Fruit fly (Drosophila melanogaster) whole organism, embryonic: ENCODE results near the gene ND-24L.

Experiments used
- Ada2b ChIP-seq: fragments of 200-800 bp; sonication (Bioruptor generic); IDR thresholded peaks from 2 replicates; pipeline ENCODE4 v1.3.6; 2022; ENCODE audit warnings: missing biosample characterization, missing genetic modification characterization
- Antp ChIP-seq: fragments of 200-800 bp; sonication (Bioruptor generic); optimal IDR thresholded peaks from 3 replicates; lab custom pipeline; 2016; ENCODE audit warnings: missing biosample characterization, missing genetic modification characterization
- Awh ChIP-seq: fragments of 200-800 bp; sonication (Bioruptor generic); IDR thresholded peaks from 2 replicates; pipeline ENCODE4, ENCODE4 v1.3.6; 2022; ENCODE audit warnings: missing biosample characterization, missing genetic modification characterization
- B-H2 ChIP-seq: fragments of 200-800 bp; sonication (Bioruptor generic); optimal IDR thresholded peaks from 2 replicates; lab custom pipeline; 2018; ENCODE audit warnings: missing biosample characterization, mild to moderate bottlenecking, missing genetic modification characterization
- CG10543 ChIP-seq: fragments of 200-800 bp; sonication (Bioruptor generic); optimal IDR thresholded peaks from 3 replicates; lab custom pipeline; 2017; ENCODE audit warnings: missing biosample characterization, mild to moderate bottlenecking, missing genetic modification characterization, moderate library complexity
- CG11398 ChIP-seq: fragments of 200-800 bp; sonication (Bioruptor generic); optimal IDR thresholded peaks from 2 replicates; lab custom pipeline; 2016; ENCODE audit warnings: missing biosample characterization, missing genetic modification characterization
- CG11456 ChIP-seq: fragments of 200-800 bp; sonication (Bioruptor generic); IDR thresholded peaks from 3 replicates; pipeline ENCODE4 v1.3.6; 2022; ENCODE audit warnings: missing biosample characterization, missing genetic modification characterization
- CG11695 ChIP-seq: fragments of 200-800 bp; sonication (Bioruptor generic); IDR thresholded peaks from 3 replicates; pipeline ENCODE4 v1.3.6; 2022; ENCODE audit warnings: missing biosample characterization, missing genetic modification characterization
- CG13123 ChIP-seq: fragments of 200-800 bp; sonication (Bioruptor generic); optimal IDR thresholded peaks from 2 replicates; lab custom pipeline; 2016; ENCODE audit warnings: missing biosample characterization, missing genetic modification characterization
- CG13424 ChIP-seq: fragments of 200-800 bp; sonication (Bioruptor generic); optimal IDR thresholded peaks from 2 replicates; lab custom pipeline; 2019; ENCODE audit warnings: missing biosample characterization, mild to moderate bottlenecking, missing genetic modification characterization, moderate library complexity
- CG14050 ChIP-seq: fragments of 200-800 bp; sonication (Bioruptor generic); IDR thresholded peaks from 3 replicates; pipeline ENCODE4 v1.3.6; 2022; ENCODE audit warnings: missing biosample characterization, missing genetic modification characterization
- CG15011 ChIP-seq: fragments of 200-800 bp; sonication (Bioruptor generic); optimal IDR thresholded peaks from 3 replicates; lab custom pipeline; 2018; ENCODE audit warnings: missing biosample characterization, mild to moderate bottlenecking, missing genetic modification characterization
- CG1603 ChIP-seq: fragments of 200-800 bp; sonication (Bioruptor generic); optimal IDR thresholded peaks from 2 replicates; lab custom pipeline; 2019; ENCODE audit warnings: missing biosample characterization, mild to moderate bottlenecking, missing genetic modification characterization, moderate library complexity
- CG1647 ChIP-seq: fragments of 200-800 bp; sonication (Bioruptor generic); optimal IDR thresholded peaks from 3 replicates; lab custom pipeline; 2016; ENCODE audit warnings: missing biosample characterization, missing genetic modification characterization
- CG2199 ChIP-seq: fragments of 200-800 bp; sonication (Bioruptor generic); IDR thresholded peaks from 3 replicates; pipeline ENCODE4 v1.3.6; 2022; ENCODE audit warnings: missing biosample characterization, missing genetic modification characterization
- CG2202 ChIP-seq: fragments of 200-800 bp; sonication (Bioruptor generic); optimal IDR thresholded peaks from 2 replicates; lab custom pipeline; 2018; ENCODE audit warnings: missing biosample characterization, mild to moderate bottlenecking, missing genetic modification characterization
- CG30020 ChIP-seq: fragments of 200-800 bp; optimal IDR thresholded peaks from 2 replicates; lab custom pipeline; 2019; ENCODE audit warnings: missing biosample characterization, mild to moderate bottlenecking, missing genetic modification characterization, moderate library complexity
- CG31224 ChIP-seq: fragments of 200-800 bp; sonication (Bioruptor generic); IDR thresholded peaks from 2 replicates; pipeline ENCODE4 v1.3.6; 2022; ENCODE audit warnings: missing biosample characterization, missing genetic modification characterization
- CG3847 ChIP-seq: fragments of 200-800 bp; sonication (Bioruptor generic); IDR thresholded peaks from 2 replicates; pipeline ENCODE4 v1.3.6; 2022; ENCODE audit warnings: missing biosample characterization, missing genetic modification characterization
- CG4282 ChIP-seq: fragments of 200-800 bp; sonication (Bioruptor generic); optimal IDR thresholded peaks from 2 replicates; lab custom pipeline; 2016; ENCODE audit warnings: missing biosample characterization, missing genetic modification characterization
- CG4617 ChIP-seq: fragments of 200-800 bp; sonication (Bioruptor generic); optimal IDR thresholded peaks from 3 replicates; lab custom pipeline; 2016; ENCODE audit warnings: missing biosample characterization, missing genetic modification characterization, borderline replicate concordance
- CG6175 ChIP-seq: fragments of 200-800 bp; sonication (Bioruptor generic); IDR thresholded peaks from 3 replicates; pipeline ENCODE4 v1.3.6; 2022; ENCODE audit warnings: missing biosample characterization, missing genetic modification characterization
- CG8290 ChIP-seq, 3 experiments: fragments of 200-800 bp; sonication (Bioruptor generic); optimal IDR thresholded peaks; 2 replicates each; lab custom pipeline; 2016 to 2019; ENCODE audit warnings: missing biosample characterization in 3 of 3, missing genetic modification characterization in 3 of 3, mild to moderate bottlenecking in 2 of 3, moderate library complexity in 1 of 3
- CG8944 ChIP-seq: fragments of 200-800 bp; sonication (Bioruptor generic); optimal IDR thresholded peaks from 3 replicates; lab custom pipeline; 2016; ENCODE audit warnings: missing biosample characterization, missing genetic modification characterization
- CTCF ChIP-seq: fragments of 200-800 bp; sonication (Bioruptor generic); optimal IDR thresholded peaks from 2 replicates; lab custom pipeline; 2017; ENCODE audit warnings: missing biosample characterization, mild to moderate bottlenecking, missing genetic modification characterization, moderate library complexity
- CoRest ChIP-seq: fragments of 200-800 bp; sonication (Bioruptor generic); optimal IDR thresholded peaks from 3 replicates; lab custom pipeline; 2018; ENCODE audit warnings: missing biosample characterization, mild to moderate bottlenecking, missing genetic modification characterization, moderate library complexity
- Doc2 ChIP-seq: fragments of 200-800 bp; sonication (Bioruptor generic); IDR thresholded peaks from 2 replicates; pipeline ENCODE4 v1.3.6; 2022; ENCODE audit warnings: missing biosample characterization, missing genetic modification characterization
- Eip74EF ChIP-seq, 2 experiments: fragments of 200-800 bp in 1 of 2; fragments of >200 bp in 1 of 2; sonication (Bioruptor generic) in 1 of 2; optimal IDR thresholded peaks; 2 replicates each; lab custom pipeline; 2017 to 2019; ENCODE audit warnings: missing biosample characterization in 2 of 2, missing genetic modification characterization in 2 of 2, mild to moderate bottlenecking in 1 of 2, moderate library complexity in 1 of 2
- Gsc ChIP-seq: fragments of 200-800 bp; sonication (Bioruptor generic); IDR thresholded peaks from 2 replicates; pipeline ENCODE4 v1.3.6; 2022; ENCODE audit warnings: missing biosample characterization, missing genetic modification characterization
- Hr78 ChIP-seq, 2 experiments: fragments of 200-800 bp in 1 of 2; fragments of >200 bp in 1 of 2; sonication (Bioruptor generic) in 1 of 2; optimal IDR thresholded peaks; 2 replicates each; lab custom pipeline; 2017 to 2019; ENCODE audit warnings: missing biosample characterization in 2 of 2, missing genetic modification characterization in 2 of 2, mild to moderate bottlenecking in 1 of 2, moderate library complexity in 1 of 2
- Mad ChIP-seq: fragments of 200-800 bp; sonication (Bioruptor generic); optimal IDR thresholded peaks from 2 replicates; lab custom pipeline; 2016; ENCODE audit warnings: missing biosample characterization, missing genetic modification characterization
- Nf-YB ChIP-seq: fragments of 200-800 bp; sonication (Bioruptor generic); optimal IDR thresholded peaks from 3 replicates; lab custom pipeline; 2019; ENCODE audit warnings: missing biosample characterization, mild to moderate bottlenecking, missing genetic modification characterization, moderate library complexity
- Optix ChIP-seq: fragments of 200-800 bp; sonication (Bioruptor generic); IDR thresholded peaks from 3 replicates; pipeline ENCODE4 v1.3.6; 2022; ENCODE audit warnings: missing biosample characterization, missing genetic modification characterization
- Sox100B ChIP-seq: fragments of 200-800 bp; sonication (Bioruptor generic); optimal IDR thresholded peaks from 3 replicates; lab custom pipeline; 2018; ENCODE audit warnings: missing biosample characterization, mild to moderate bottlenecking, missing genetic modification characterization
- bowl ChIP-seq: fragments of 200-800 bp; sonication (Bioruptor generic); IDR thresholded peaks from 2 replicates; pipeline ENCODE4 v1.3.6; 2022; ENCODE audit warnings: missing biosample characterization, missing genetic modification characterization
- croc ChIP-seq: fragments of 200-800 bp; sonication (Bioruptor generic); conservative IDR thresholded peaks from 3 replicates; pipeline ENCODE4 v1.3.6; 2022; ENCODE audit warnings: missing biosample characterization, missing genetic modification characterization
- cwo ChIP-seq: fragments of 200-800 bp; sonication (Bioruptor generic); optimal IDR thresholded peaks from 3 replicates; lab custom pipeline; 2017; ENCODE audit warnings: missing biosample characterization, missing genetic modification characterization, mild to moderate bottlenecking, moderate library complexity, missing genetic modification reagents
- dan ChIP-seq: fragments of 200-800 bp; sonication (Bioruptor generic); IDR thresholded peaks from 2 replicates; pipeline ENCODE4 v1.3.6; 2022; ENCODE audit warnings: missing biosample characterization, missing genetic modification characterization
- en ChIP-seq: fragments of 200-800 bp; sonication (Bioruptor generic); optimal IDR thresholded peaks from 2 replicates; lab custom pipeline; 2016; ENCODE audit warnings: missing biosample characterization, missing genetic modification characterization
- fru ChIP-seq: fragments of >200 bp; optimal IDR thresholded peaks from 2 replicates; lab custom pipeline; 2017
- gfzf ChIP-seq: fragments of 200-800 bp; sonication (Bioruptor generic); optimal IDR thresholded peaks from 2 replicates; lab custom pipeline; 2016; ENCODE audit warnings: missing biosample characterization, mild to moderate bottlenecking, missing genetic modification characterization, moderate library complexity
- jigr1 ChIP-seq: fragments of 200-800 bp; sonication (Bioruptor generic); IDR thresholded peaks from 3 replicates; pipeline ENCODE4 v1.3.6; 2022; ENCODE audit warnings: missing biosample characterization, missing genetic modification characterization
- lilli ChIP-seq: fragments of 200-800 bp; sonication (Bioruptor generic); optimal IDR thresholded peaks from 3 replicates; lab custom pipeline; 2016; ENCODE audit warnings: missing biosample characterization, missing genetic modification characterization
- phol ChIP-seq: fragments of 200-800 bp; sonication (Bioruptor generic); optimal IDR thresholded peaks from 3 replicates; lab custom pipeline; 2018; ENCODE audit warnings: missing biosample characterization, mild to moderate bottlenecking, missing genetic modification characterization, moderate library complexity
- pnt ChIP-seq: fragments of 200-800 bp; sonication (Bioruptor generic); optimal IDR thresholded peaks from 3 replicates; lab custom pipeline; 2016; ENCODE audit warnings: missing biosample characterization, missing genetic modification characterization
- pros ChIP-seq: fragments of 200-800 bp; sonication (Bioruptor generic); optimal IDR thresholded peaks from 3 replicates; lab custom pipeline; 2019; ENCODE audit warnings: missing biosample characterization, mild to moderate bottlenecking, missing genetic modification characterization, moderate library complexity
- ranshi ChIP-seq: fragments of 200-800 bp; sonication (Bioruptor generic); IDR thresholded peaks from 2 replicates; pipeline ENCODE4 v1.3.6; 2022; ENCODE audit warnings: missing biosample characterization, missing genetic modification characterization
- rib ChIP-seq: fragments of 200-800 bp; sonication (Bioruptor generic); IDR thresholded peaks from 2 replicates; pipeline ENCODE4 v1.3.6; 2022; ENCODE audit warnings: missing biosample characterization, missing genetic modification characterization
- sima ChIP-seq: fragments of 200-800 bp; sonication (Bioruptor generic); optimal IDR thresholded peaks from 2 replicates; lab custom pipeline; 2016; ENCODE audit warnings: missing biosample characterization, missing genetic modification characterization
- slou ChIP-seq: fragments of 200-800 bp; sonication (Bioruptor generic); optimal IDR thresholded peaks from 3 replicates; lab custom pipeline; 2016; ENCODE audit warnings: missing biosample characterization, missing genetic modification characterization
- tll ChIP-seq, 2 experiments: fragments of 200-800 bp in 1 of 2; fragments of >200 bp in 1 of 2; sonication (Bioruptor generic) in 1 of 2; optimal IDR thresholded peaks; 2 replicates each; lab custom pipeline; 2017 to 2019; ENCODE audit warnings: missing biosample characterization in 2 of 2, missing genetic modification characterization in 2 of 2, mild to moderate bottlenecking in 1 of 2, moderate library complexity in 1 of 2
- wek ChIP-seq: fragments of 200-800 bp; sonication (Bioruptor generic); optimal IDR thresholded peaks from 3 replicates; lab custom pipeline; 2018; ENCODE audit warnings: missing biosample characterization, mild to moderate bottlenecking, missing genetic modification characterization, moderate library complexity

The ND-24L gene

DNA sequence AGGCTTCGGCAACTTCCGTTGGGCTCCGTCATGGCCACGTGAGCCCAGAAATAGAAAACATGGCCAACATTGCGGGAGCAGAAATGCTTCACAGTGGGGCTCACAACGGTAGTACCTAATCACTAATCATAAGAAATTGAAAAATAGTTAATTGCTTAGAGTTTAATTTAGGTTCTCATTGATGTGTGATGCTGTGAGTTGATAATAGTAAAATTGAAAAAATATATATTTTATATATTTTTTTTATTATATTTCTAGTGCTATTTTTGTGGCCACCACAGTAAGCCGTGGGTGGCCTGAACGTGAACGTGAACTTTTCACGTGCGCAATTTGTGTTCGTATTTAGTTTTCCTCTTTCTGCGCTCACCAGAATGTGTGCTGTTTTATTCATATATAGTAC is 10.1 kb downstream of the ND-24L start (continued):
- TF ChIP-seq CG31224 (GFP tag; lab: Robert Waterston, UW): peak; percentile 40; the same call in 1 of the 2 replicates
- TF ChIP-seq bowl (GFP tag; lab: Robert Waterston, UW): no peak
- TF ChIP-seq cwo (GFP tag; lab: Kevin White, UChicago): peak; percentile 68
- no peak for TF ChIP-seq CG30020
- TF ChIP-seq CG13424: peak; percentile 32
- no peak for TF ChIP-seq CG11456
- TF ChIP-seq Gsc (GFP tag; lab: Robert Waterston, UW): no peak
- no peak for TF ChIP-seq Optix (GFP tag; lab: Robert Waterston, UW)
- no peak for TF ChIP-seq CG4617 (GFP tag; lab: Kevin White, UChicago)
- no peak for TF ChIP-seq pnt
- TF ChIP-seq dan (GFP tag; lab: Robert Waterston, UW): no peak
- TF ChIP-seq CG4282 (GFP tag; lab: Kevin White, UChicago): no peak
- TF ChIP-seq CG1603 (tag; lab: Kevin White, UChicago): no peak
- TF ChIP-seq CG2202 (tag; lab: Kevin White, UChicago): no peak
- TF ChIP-seq croc (GFP tag; lab: Robert Waterston, UW): no peak; the same call in 2 of the 3 replicates
- no peak for TF ChIP-seq CG8290 (GFP tag; optimal IDR thresholded peaks at IDR 0.05; lab: Kevin White, UChicago)
- no peak for TF ChIP-seq CG8290 (tag; optimal IDR thresholded peaks at IDR 0.05; lab: Kevin White, UChicago)
- no peak for TF ChIP-seq Mad
- no peak for TF ChIP-seq tll (GFP tag; optimal IDR thresholded peaks at IDR 0.05; lab: Kevin White, UChicago)
- peak; percentile 61; the same call in 2 of the 3 replicates for TF ChIP-seq CG11695 (GFP tag; lab: Robert Waterston, UW)
- TF ChIP-seq ranshi (GFP tag; lab: Robert Waterston, UW): no peak
- no peak for TF ChIP-seq CG8944 (GFP tag; lab: Kevin White, UChicago)
- TF ChIP-seq pros (GFP tag; lab: Kevin White, UChicago): no peak
- peak; percentile 62 for TF ChIP-seq Ada2b (GFP tag; lab: Robert Waterston, UW)
- no peak for TF ChIP-seq CG15011 (GFP tag; lab: Kevin White, UChicago)
- TF ChIP-seq wek: no peak
- TF ChIP-seq Eip74EF (GFP tag; optimal IDR thresholded peaks at IDR 0.05; lab: Kevin White, UChicago): no peak
- TF ChIP-seq CG1647: no peak
- no peak for TF ChIP-seq Doc2
- TF ChIP-seq Antp: no peak
- peak; percentile 43 for TF ChIP-seq Sox100B
- no peak for TF ChIP-seq Hr78 (GFP tag; optimal IDR thresholded peaks at IDR 0.05; lab: Kevin White, UChicago)
- TF ChIP-seq B-H2 (GFP tag; lab: Kevin White, UChicago): no peak
- peak; percentile 13 for TF ChIP-seq CG10543 (GFP tag; lab: Kevin White, UChicago)
- no peak for TF ChIP-seq lilli (GFP tag; lab: Kevin White, UChicago)
- no peak for TF ChIP-seq CG13123
- no peak for TF ChIP-seq CG2199 (GFP tag; lab: Robert Waterston, UW)
- no peak for TF ChIP-seq Awh
- no peak for TF ChIP-seq slou
- no peak for TF ChIP-seq CTCF
- no peak for TF ChIP-seq CG11398 (GFP tag; lab: Kevin White, UChicago)
- no peak for TF ChIP-seq CG3847 (GFP tag; lab: Robert Waterston, UW)
- no peak for TF ChIP-seq fru (lab: Kevin White, UChicago)
- TF ChIP-seq jigr1 (GFP tag; lab: Robert Waterston, UW): no peak
- peak; percentile 47 for TF ChIP-seq phol (tag; lab: Kevin White, UChicago)
- TF ChIP-seq CG6175 (GFP tag; lab: Robert Waterston, UW): no peak
- TF ChIP-seq CG14050 (GFP tag; lab: Robert Waterston, UW): no peak
- no peak for TF ChIP-seq sima
- no peak for TF ChIP-seq gfzf
- no peak for TF ChIP-seq Nf-YB
- TF ChIP-seq CoRest (tag; lab: Kevin White, UChicago): peak; percentile 29
- no peak for TF ChIP-seq en (GFP tag; lab: Kevin White, UChicago)
- no peak for TF ChIP-seq rib
